Worm (Caenorhabditis elegans) whole organism, midembryonic: Measurements from ENCODE around the gene sri-25.

Experiments
- cog-1 ChIP-seq: sonication (generic microtip); optimal IDR thresholded peaks from 2 replicates; lab custom pipeline; 2016; ENCODE audit warnings: missing genetic modification characterization, missing compliant biosample characterization
- ztf-29 ChIP-seq: fragments of 200-800 bp; sonication (Bioruptor generic); IDR thresholded peaks from 2 replicates; pipeline ENCODE4 v1.3.6; 2022; ENCODE audit warnings: missing genetic modification reagents, missing genetic modification characterization, missing compliant biosample characterization

DNA sequence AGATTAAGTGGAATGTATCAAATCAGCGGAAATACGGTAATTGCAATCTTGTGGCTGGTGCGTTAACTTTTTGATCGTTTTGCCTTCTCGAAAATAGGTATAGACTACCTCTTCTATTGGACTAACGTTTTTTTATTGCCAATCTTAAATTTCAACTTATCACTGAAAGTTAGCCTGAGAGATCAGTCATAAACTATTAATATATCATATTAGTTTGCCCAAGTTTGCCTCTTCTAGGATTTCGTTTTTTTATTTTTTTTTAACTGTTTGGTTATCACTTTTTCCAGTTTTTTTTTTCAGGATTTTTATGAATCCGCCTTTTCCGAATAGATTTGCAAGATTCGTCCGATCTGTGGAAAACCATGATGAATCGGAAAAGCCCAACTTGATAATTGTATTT lies 27.7 kb downstream of the sri-25 start, which contains the start of gene kin-30:
- TF ChIP-seq cog-1 (no peak), ztf-29 (GFP tag; lab: Robert Waterston, UW) (no peak)
